Worm (Caenorhabditis elegans) whole organism, midembryonic: ENCODE data around the gene C04E12.2.

Source experiments
- T22C8.4 ChIP-seq: fragments of 200-800 bp; sonication (Bioruptor generic); IDR thresholded peaks from 2 replicates; pipeline ENCODE4 v1.3.6; 2022; ENCODE audit warnings: missing genetic modification characterization, missing compliant biosample characterization
- cog-1 ChIP-seq: sonication (generic microtip); optimal IDR thresholded peaks from 2 replicates; lab custom pipeline; 2016; ENCODE audit warnings: missing genetic modification characterization, missing compliant biosample characterization
- klf-2 ChIP-seq: fragments of 200-800 bp; sonication (Bioruptor generic); conservative IDR thresholded peaks from 2 replicates; pipeline ENCODE4 v1.3.6; 2022; ENCODE audit warnings: missing genetic modification reagents, missing genetic modification characterization, missing compliant biosample characterization
- med-1 ChIP-seq: sonication (generic microtip); optimal IDR thresholded peaks from 2 replicates; lab custom pipeline; 2017; ENCODE audit warnings: missing genetic modification characterization, mild to moderate bottlenecking, missing compliant biosample characterization, antibody characterized with exemption, missing genetic modification reagents; ENCODE audit not compliant: insufficient read depth
- tab-1 ChIP-seq: fragments of 200-800 bp; sonication (Bioruptor generic); IDR thresholded peaks from 2 replicates; pipeline ENCODE4 v1.3.6; 2022; ENCODE audit warnings: missing genetic modification characterization, missing compliant biosample characterization
- ztf-23 ChIP-seq: fragments of 200-800 bp; sonication (Bioruptor generic); IDR thresholded peaks from 2 replicates; pipeline ENCODE4 v1.3.6; 2022; ENCODE audit warnings: missing genetic modification reagents, missing genetic modification characterization, missing compliant biosample characterization
- ztf-29 ChIP-seq: fragments of 200-800 bp; sonication (Bioruptor generic); IDR thresholded peaks from 2 replicates; pipeline ENCODE4 v1.3.6; 2022; ENCODE audit warnings: missing genetic modification reagents, missing genetic modification characterization, missing compliant biosample characterization

DNA sequence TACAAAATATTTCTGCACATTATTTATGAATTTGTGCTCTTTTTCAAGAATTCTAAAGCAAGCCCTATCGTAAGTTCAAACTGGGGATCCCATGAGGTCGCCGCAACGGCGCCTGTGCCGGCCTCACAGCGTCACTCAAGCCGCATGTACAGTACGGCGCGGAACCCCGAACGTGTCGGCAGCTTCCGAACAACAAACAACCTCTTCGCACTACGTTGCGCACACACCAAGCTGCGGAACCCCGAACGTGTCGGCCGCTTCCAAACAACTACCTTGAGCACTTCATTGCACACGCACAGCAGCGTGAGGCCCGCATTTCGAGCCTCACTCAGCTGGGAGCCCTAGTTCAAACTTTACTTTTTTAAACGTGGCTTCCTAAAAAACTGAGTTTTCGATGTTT lies 26.2 kb downstream of the C04E12.2 start:
- TF ChIP-seq cog-1 (tag; lab: Kevin White, UChicago) = no peak
- TF ChIP-seq tab-1 = no peak
- no peak for TF ChIP-seq med-1 (GFP tag; lab: Kevin White, UChicago)
- TF ChIP-seq ztf-23 = no peak
- TF ChIP-seq ztf-29 = no peak
- TF ChIP-seq klf-2 (GFP tag; lab: Robert Waterston, UW) = no peak
- no peak for TF ChIP-seq T22C8.4 (GFP tag; lab: Robert Waterston, UW)
